Fruit fly (Drosophila melanogaster): ENCODE results near the gene CG42465.

DNA sequence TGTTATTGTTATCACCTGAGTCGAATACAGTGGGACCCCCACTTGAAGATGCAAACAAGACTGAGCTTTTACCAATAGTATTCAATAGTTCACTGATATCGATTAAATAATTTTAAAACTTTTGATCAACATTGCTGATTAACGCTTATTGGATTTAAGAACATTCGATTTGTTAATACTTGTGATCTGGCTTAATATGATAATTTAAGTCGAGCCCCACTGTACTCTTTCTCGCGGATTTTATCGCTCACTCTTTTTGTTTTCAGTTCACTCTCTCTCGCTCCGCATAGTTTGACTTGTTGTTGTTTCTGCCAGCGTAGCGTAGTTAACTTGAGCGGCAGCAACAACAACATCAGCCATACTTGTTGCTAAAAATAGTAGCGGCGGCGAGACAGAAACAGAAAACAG, 44.3 kb upstream of the CG42465 start:
- TF ChIP-seq psq (optimal IDR thresholded peaks at IDR 0.05) (no peak), h (optimal IDR thresholded peaks at IDR 0.05) (no peak), Sin3A (optimal IDR thresholded peaks at IDR 0.05) (no peak)

All from Kc167 (cell line).